Fruit fly (Drosophila melanogaster): ENCODE results near the gene CG12521.

Gene CG12521

DNA sequence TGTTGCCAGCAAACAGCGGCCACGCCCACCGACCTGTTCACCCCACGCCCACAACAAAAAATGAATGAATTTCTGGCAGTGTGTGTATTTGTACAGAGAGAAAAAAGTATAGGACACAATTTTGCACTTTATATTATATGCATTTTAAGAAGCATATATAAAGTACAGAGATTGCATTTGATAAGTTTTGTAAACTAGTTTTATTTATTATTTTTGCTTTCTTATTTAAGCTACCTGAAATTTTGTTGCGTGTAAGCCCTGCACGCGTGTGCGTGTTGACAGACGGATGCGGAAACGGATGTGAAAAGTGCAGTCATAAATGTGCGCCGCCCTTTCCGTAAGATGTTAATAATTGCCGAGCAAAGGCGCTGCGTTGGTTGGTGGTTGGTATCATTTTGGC, 49.2 kb upstream of the CG12521 start (continued):
- TF ChIP-seq CG8632 (GFP tag; optimal IDR thresholded peaks at IDR 0.05) (no peak), CG7368 (GFP tag; optimal IDR thresholded peaks at IDR 0.05) (no peak), dac (GFP tag; optimal IDR thresholded peaks at IDR 0.05) (no peak), CG8119 (GFP tag; IDR thresholded peaks at IDR 0.05) (no peak), achi (GFP tag; optimal IDR thresholded peaks at IDR 0.05) (peak; percentile 10), Hr39 (GFP tag; optimal IDR thresholded peaks at IDR 0.05) (peak; percentile 9), dsx (GFP tag; optimal IDR thresholded peaks at IDR 0.05; ENCODE audit: poor library complexity, severe bottlenecking) (no peak)

DNA sequence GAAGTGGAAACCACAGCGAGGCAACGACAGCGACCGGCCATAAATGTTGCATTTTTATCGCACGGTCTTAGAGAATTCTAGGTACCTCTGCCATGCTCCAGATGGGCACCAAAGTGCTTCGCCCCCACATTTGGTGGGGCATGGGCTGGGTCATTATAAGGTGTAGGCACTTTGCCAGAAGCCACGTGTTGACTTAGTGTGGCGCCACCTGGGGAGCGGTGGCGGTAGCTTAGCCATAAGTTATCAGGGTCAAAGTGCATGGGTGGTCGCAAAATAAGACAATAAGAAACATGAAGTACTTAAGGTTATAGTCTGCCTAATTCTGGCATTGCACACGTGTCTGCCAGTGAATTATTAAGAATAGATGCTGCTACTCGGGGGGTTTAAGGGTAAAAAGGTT, 45.2 kb upstream of the CG12521 start:
- TF ChIP-seq CG11762 (GFP tag; optimal IDR thresholded peaks at IDR 0.05; ENCODE audit: insufficient read depth) (no peak), cyc (GFP tag; optimal IDR thresholded peaks at IDR 0.05) (no peak), fd85E (GFP tag; optimal IDR thresholded peaks at IDR 0.05) (no peak), CG8319 (GFP tag; optimal IDR thresholded peaks at IDR 0.05) (no peak), CG11294 (GFP tag; IDR thresholded peaks at IDR 0.05) (no peak), CG10631 (GFP tag; optimal IDR thresholded peaks at IDR 0.05) (no peak), Hr39 (GFP tag; optimal IDR thresholded peaks at IDR 0.05) (no peak), ss (GFP tag; optimal IDR thresholded peaks at IDR 0.05) (no peak), achi (GFP tag; optimal IDR thresholded peaks at IDR 0.05) (no peak), Hr38 (GFP tag; optimal IDR thresholded peaks at IDR 0.05) (no peak), CG10669 (GFP tag; optimal IDR thresholded peaks at IDR 0.05) (no peak), CG15336 (GFP tag; IDR thresholded peaks at IDR 0.05) (no peak), spab (GFP tag; optimal IDR thresholded peaks at IDR 0.05) (no peak), CG34406 (GFP tag; optimal IDR thresholded peaks at IDR 0.05) (no peak), CG31627 (GFP tag; optimal IDR thresholded peaks at IDR 0.05) (no peak), CG7368 (GFP tag; optimal IDR thresholded peaks at IDR 0.05) (no peak), Eip93F (GFP tag; optimal IDR thresholded peaks at IDR 0.05) (no peak), OdsH (GFP tag; optimal IDR thresholded peaks at IDR 0.05) (no peak), svp (GFP tag) (no peak)

DNA sequence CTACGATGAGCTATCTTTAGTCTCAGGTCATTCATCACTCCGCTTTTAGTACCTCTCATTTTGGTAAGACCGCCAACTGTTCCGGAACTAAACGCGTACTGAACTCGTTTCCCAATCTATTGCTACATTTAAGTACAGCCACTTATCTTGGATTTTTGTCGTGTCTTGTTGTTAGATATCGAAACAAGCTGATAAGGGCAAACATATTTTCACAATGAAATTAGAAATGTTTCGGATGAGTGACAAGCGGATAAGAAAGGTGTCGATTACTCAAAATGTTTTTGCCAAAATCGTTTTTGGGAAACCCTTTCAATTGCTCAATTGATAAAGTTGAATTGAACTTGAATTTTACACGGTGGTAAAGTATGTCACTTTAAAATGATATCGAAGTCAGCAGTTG, 41.3 kb upstream of the CG12521 start, which contains the start of gene CG5897:
Gene CG5897, minus strand, starts transcription at position 101 of the 400 bp plus-strand sequence.
- TF ChIP-seq vri (GFP tag; optimal IDR thresholded peaks at IDR 0.05) (no peak), CG1621 (tag; optimal IDR thresholded peaks at IDR 0.05) (no peak), CG10631 (GFP tag; optimal IDR thresholded peaks at IDR 0.05) (no peak), Hr4 (GFP tag; optimal IDR thresholded peaks at IDR 0.05) (no peak), Eip75B (GFP tag; optimal IDR thresholded peaks at IDR 0.05) (no peak)

DNA sequence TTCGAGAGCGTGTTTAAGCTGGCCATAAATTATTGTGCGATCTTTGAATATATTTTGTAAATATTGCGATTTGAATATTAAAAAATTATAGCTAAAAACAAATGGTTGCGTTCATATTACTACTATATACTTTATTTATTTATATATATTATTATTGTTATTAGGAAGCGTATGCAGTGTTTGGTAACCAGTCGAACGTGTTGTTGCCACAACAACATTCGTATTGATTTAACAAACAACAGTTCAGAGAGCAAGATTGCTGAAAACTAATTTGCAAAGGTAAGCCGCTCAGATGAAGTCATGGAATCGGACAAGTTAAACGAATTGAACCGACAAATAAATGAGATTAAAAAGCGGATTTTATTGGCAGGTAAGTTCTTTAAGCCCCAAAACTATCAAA, 33.5 kb upstream of the CG12521 start, which contains the start of gene CCDC151:
Gene CCDC151, plus strand, starts transcription at position 301 of the 400 bp plus-strand sequence.
- no peak for TF ChIP-seq lz (GFP tag; optimal IDR thresholded peaks at IDR 0.05)
- TF ChIP-seq CG11902 (GFP tag; optimal IDR thresholded peaks at IDR 0.05) = no peak
- no peak for TF ChIP-seq OdsH (GFP tag; optimal IDR thresholded peaks at IDR 0.05)
- TF ChIP-seq Lpt (GFP tag; optimal IDR thresholded peaks at IDR 0.05) = no peak
- TF ChIP-seq Hr4 (GFP tag; optimal IDR thresholded peaks at IDR 0.05) = no peak
- TF ChIP-seq CG10669 (GFP tag; optimal IDR thresholded peaks at IDR 0.05) = no peak
- no peak for TF ChIP-seq CG8319 (GFP tag; optimal IDR thresholded peaks at IDR 0.05)
- no peak for TF ChIP-seq CG4318 (GFP tag; optimal IDR thresholded peaks at IDR 0.05)
- no peak for TF ChIP-seq achi (GFP tag; optimal IDR thresholded peaks at IDR 0.05)
- TF ChIP-seq salr (GFP tag; optimal IDR thresholded peaks at IDR 0.05) = no peak
- TF ChIP-seq Eip93F (GFP tag; optimal IDR thresholded peaks at IDR 0.05) = no peak
- no peak for TF ChIP-seq eg (GFP tag; IDR thresholded peaks at IDR 0.05)
- no peak for TF ChIP-seq CG6808 (GFP tag; optimal IDR thresholded peaks at IDR 0.05)
- no peak for TF ChIP-seq cyc (GFP tag; optimal IDR thresholded peaks at IDR 0.05)
- TF ChIP-seq Sox15 (GFP tag; optimal IDR thresholded peaks at IDR 0.05) = no peak

All from whole organism, prepupa.